Fruit fly (Drosophila melanogaster) whole organism, adult: Measurements from ENCODE around the gene Asator.

Experiments
- CG11617 ChIP-seq: fragments of 200-800 bp; sonication (Bioruptor generic); optimal IDR thresholded peaks from 2 replicates; lab custom pipeline; 2017; ENCODE audit warnings: mild to moderate bottlenecking, missing biosample characterization, missing genetic modification reagents, missing genetic modification characterization
- CG12768 ChIP-seq: fragments of 200-800 bp; sonication (Bioruptor generic); optimal IDR thresholded peaks from 2 replicates; lab custom pipeline; 2017; ENCODE audit warnings: missing biosample characterization, missing genetic modification characterization, mild to moderate bottlenecking, moderate library complexity, missing genetic modification reagents
- CG14711 ChIP-seq: fragments of 200-800 bp; sonication (Bioruptor generic); optimal IDR thresholded peaks from 2 replicates; lab custom pipeline; 2018; ENCODE audit warnings: missing biosample characterization, mild to moderate bottlenecking, missing genetic modification characterization, moderate library complexity
- CG1620 ChIP-seq: fragments of 200-800 bp; sonication (Bioruptor generic); optimal IDR thresholded peaks from 2 replicates; lab custom pipeline; 2016; ENCODE audit warnings: missing biosample characterization, missing genetic modification characterization
- CG33017 ChIP-seq: fragments of 200-800 bp; sonication (Bioruptor generic); optimal IDR thresholded peaks from 2 replicates; lab custom pipeline; 2018; ENCODE audit warnings: missing biosample characterization, mild to moderate bottlenecking, missing genetic modification characterization, moderate library complexity
- CG5204 ChIP-seq: fragments of 200-800 bp; sonication (Bioruptor generic); optimal IDR thresholded peaks from 2 replicates; lab custom pipeline; 2016; ENCODE audit warnings: missing biosample characterization, missing genetic modification characterization
- CG7045 ChIP-seq: fragments of 200-800 bp; sonication (Bioruptor generic); optimal IDR thresholded peaks from 2 replicates; lab custom pipeline; 2017; ENCODE audit warnings: missing biosample characterization, mild to moderate bottlenecking, missing genetic modification characterization
- CG7101 ChIP-seq: fragments of 200-800 bp; sonication (Bioruptor generic); optimal IDR thresholded peaks from 2 replicates; lab custom pipeline; 2018; ENCODE audit warnings: missing biosample characterization, mild to moderate bottlenecking, missing genetic modification characterization, moderate library complexity
- Clk ChIP-seq: fragments of 200-800 bp; sonication (Bioruptor generic); optimal IDR thresholded peaks from 2 replicates; lab custom pipeline; 2017; ENCODE audit warnings: missing biosample characterization, missing genetic modification characterization
- Crg-1 ChIP-seq: fragments of 200-800 bp; sonication (Bioruptor generic); optimal IDR thresholded peaks from 2 replicates; lab custom pipeline; 2016; ENCODE audit warnings: missing biosample characterization, missing genetic modification characterization
- Hr96 ChIP-seq: fragments of 200-800 bp; sonication (Bioruptor generic); optimal IDR thresholded peaks from 2 replicates; lab custom pipeline; 2016; ENCODE audit warnings: missing biosample characterization, missing genetic modification characterization
- Mnt ChIP-seq: fragments of 200-800 bp; sonication (Bioruptor generic); optimal IDR thresholded peaks from 2 replicates; lab custom pipeline; 2016; ENCODE audit warnings: missing biosample characterization, mild to moderate bottlenecking, missing genetic modification characterization
- bab1 ChIP-seq: fragments of 200-800 bp; sonication (Bioruptor generic); optimal IDR thresholded peaks from 3 replicates; lab custom pipeline; 2019; ENCODE audit warnings: missing biosample characterization, mild to moderate bottlenecking, missing genetic modification characterization, moderate library complexity
- cic ChIP-seq: fragments of 200-800 bp; sonication (Bioruptor generic); optimal IDR thresholded peaks from 2 replicates; lab custom pipeline; 2017; ENCODE audit warnings: missing biosample characterization, mild to moderate bottlenecking, missing genetic modification characterization, moderate library complexity
- cnc ChIP-seq, 2 experiments: fragments of >200 bp; optimal IDR thresholded peaks; 2 replicates each; lab custom pipeline; 2017
- kay ChIP-seq: fragments of 200-800 bp; sonication (Bioruptor generic); peaks from one replicate; lab custom pipeline; 2016; ENCODE audit warnings: missing biosample characterization, missing genetic modification characterization, borderline replicate concordance
- ovo ChIP-seq: fragments of 200-800 bp; sonication (Bioruptor generic); optimal IDR thresholded peaks from 2 replicates; lab custom pipeline; 2016; ENCODE audit warnings: missing biosample characterization, missing genetic modification characterization
- pad ChIP-seq: fragments of 200-800 bp; sonication (Bioruptor generic); optimal IDR thresholded peaks from 3 replicates; lab custom pipeline; 2017; ENCODE audit warnings: missing biosample characterization, missing genetic modification characterization, mild to moderate bottlenecking, moderate library complexity, missing genetic modification reagents
- tj ChIP-seq: fragments of 200-800 bp; sonication (Bioruptor generic); optimal IDR thresholded peaks from 3 replicates; lab custom pipeline; 2017; ENCODE audit warnings: missing biosample characterization, mild to moderate bottlenecking, missing genetic modification characterization, moderate library complexity
- toe ChIP-seq: fragments of 200-800 bp; sonication (Bioruptor generic); optimal IDR thresholded peaks from 2 replicates; lab custom pipeline; 2016; ENCODE audit warnings: missing biosample characterization, missing genetic modification characterization

Gene Asator

DNA sequence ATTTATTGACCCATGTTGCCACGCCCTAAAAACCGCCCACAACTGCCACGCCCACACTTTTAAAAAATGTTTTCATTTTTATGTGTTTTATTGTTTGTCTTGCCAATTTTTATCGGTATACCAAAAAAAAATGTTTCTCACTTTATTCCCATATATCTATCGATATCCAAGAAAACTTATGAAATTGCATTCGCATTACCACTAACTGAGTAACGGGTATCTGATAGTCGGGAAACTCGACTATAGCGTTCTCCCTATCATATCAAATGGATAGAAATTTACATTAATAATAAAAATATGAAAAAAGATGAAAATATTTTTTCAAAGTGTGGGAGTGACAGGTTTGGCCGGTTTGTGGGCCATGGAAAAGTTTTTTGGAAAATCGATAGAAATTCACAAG lies 39.8 kb downstream of the Asator start:
- TF ChIP-seq CG1620 (GFP tag; lab: Kevin White, UChicago), result no peak
- peak; percentile 75 for TF ChIP-seq kay (GFP tag; lab: Kevin White, UChicago)

- TF ChIP-seq CG7101 (tag; lab: Kevin White, UChicago), result no peak
- TF ChIP-seq Hr96, result no peak
- TF ChIP-seq kay (GFP tag; lab: Kevin White, UChicago), result peak; percentile 92
- TF ChIP-seq CG33017 (tag; lab: Kevin White, UChicago), result no peak
Observed at dm6 chr4:448126-448525, 40.7 kb downstream of the Asator start.

DNA sequence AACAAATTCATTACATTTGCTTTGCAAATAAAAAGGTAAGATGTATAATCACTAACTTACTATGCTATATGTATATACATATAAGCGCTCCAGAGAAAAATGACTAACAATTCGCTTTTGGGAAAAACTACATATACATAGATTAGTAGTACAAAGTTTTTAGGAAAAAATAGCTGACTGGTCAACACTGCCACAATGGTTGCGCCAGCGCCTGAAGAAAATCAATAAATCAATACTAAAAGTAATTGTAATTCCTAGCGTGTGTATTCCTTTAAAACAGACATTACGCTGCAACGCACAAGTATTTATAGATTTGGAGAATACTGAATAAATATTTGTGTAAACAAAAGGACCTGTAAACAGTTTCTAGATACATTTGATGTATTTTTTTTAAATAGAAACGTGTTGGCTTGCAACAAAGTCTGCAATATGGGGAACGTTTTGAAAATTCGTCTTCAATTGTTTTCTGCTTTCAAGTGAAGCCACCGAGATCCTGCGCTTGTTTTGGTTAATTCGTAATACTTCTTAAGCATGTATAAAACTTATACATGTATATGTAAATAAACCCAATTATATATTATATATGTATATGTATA lies 42.8 kb downstream of the Asator start:
- TF ChIP-seq CG7101 (tag; lab: Kevin White, UChicago), result no peak
- no peak for TF ChIP-seq cic (GFP tag; lab: Kevin White, UChicago)
- TF ChIP-seq CG33017 (tag; lab: Kevin White, UChicago), result peak; percentile 26
- peak; percentile 44 for TF ChIP-seq CG12768 (GFP tag; lab: Kevin White, UChicago)
- no peak for TF ChIP-seq pad (GFP tag; lab: Kevin White, UChicago)
- no peak for TF ChIP-seq Clk
- no peak for TF ChIP-seq Hr96
- TF ChIP-seq ovo (GFP tag; lab: Kevin White, UChicago), result no peak
- peak; percentile 1 for TF ChIP-seq CG14711 (tag; lab: Kevin White, UChicago)
- peak; percentile 24 for TF ChIP-seq CG7045 (GFP tag; lab: Kevin White, UChicago)
- TF ChIP-seq bab1 (GFP tag; lab: Kevin White, UChicago), result peak; percentile 32
- TF ChIP-seq CG5204 (GFP tag; lab: Kevin White, UChicago), result peak; percentile 49
- no peak for TF ChIP-seq toe (GFP tag; lab: Kevin White, UChicago)
- TF ChIP-seq tj, result peak; percentile 36
- TF ChIP-seq CG1620 (GFP tag; lab: Kevin White, UChicago), result no peak
- TF ChIP-seq Mnt (GFP tag; lab: Kevin White, UChicago), result peak; percentile 26
- TF ChIP-seq cnc (optimal IDR thresholded peaks at IDR 0.05; lab: Kevin White, UChicago), result no peak
- TF ChIP-seq Crg-1 (GFP tag; lab: Kevin White, UChicago), result peak; percentile 11
- TF ChIP-seq CG11617, result no peak
- TF ChIP-seq kay (GFP tag; lab: Kevin White, UChicago), result peak; percentile 95

dm6 chr4:445113-445718 lies 43.6 kb downstream of the Asator start, which contains the start of gene CaMKI:
Gene CaMKI (plus strand): TSS chr4:445504.
- peak; percentile 57 for TF ChIP-seq kay (GFP tag; lab: Kevin White, UChicago)
- no peak for TF ChIP-seq Clk

DNA sequence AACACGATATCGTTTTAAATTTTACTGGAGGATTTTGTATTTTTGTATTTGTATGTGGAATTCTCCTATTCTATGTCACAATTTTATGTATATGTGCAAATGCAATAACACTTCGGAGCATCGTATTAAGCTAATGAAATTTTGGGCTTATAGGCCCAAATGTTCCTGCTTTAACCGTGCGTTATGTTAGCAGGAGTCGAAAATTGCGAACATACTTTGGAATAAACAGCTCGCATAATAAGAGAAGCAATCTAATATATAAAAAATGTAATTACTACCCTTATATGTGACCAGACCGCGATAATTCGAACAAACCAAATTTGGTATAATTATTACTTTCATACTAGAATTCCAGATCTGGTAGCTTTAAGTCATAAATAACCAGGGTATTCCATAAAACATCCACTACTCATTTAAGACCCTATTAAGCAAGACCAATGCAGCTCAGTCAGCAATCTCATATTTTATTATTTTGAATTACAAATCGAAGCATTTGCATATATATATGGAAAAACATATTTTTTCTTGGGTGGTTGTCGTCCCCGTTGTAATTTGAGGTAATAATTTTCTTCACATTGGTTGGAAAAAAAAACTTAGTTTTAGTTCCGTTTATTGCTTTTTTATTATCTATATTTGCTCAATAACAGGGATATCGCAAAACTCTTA lies 45.1 kb downstream of the Asator start, which contains the start of gene lgs:
Gene lgs, minus strand, starts transcription at position 320 of the 666 bp plus-strand sequence.
- peak; percentile 23 for TF ChIP-seq CG1620 (GFP tag; lab: Kevin White, UChicago)
- TF ChIP-seq ovo (GFP tag; lab: Kevin White, UChicago), result no peak
- TF ChIP-seq CG7101 (tag; lab: Kevin White, UChicago), result peak; percentile 20
- TF ChIP-seq Clk, result no peak
- no peak for TF ChIP-seq Crg-1 (GFP tag; lab: Kevin White, UChicago)
- TF ChIP-seq tj, result peak; percentile 44
- TF ChIP-seq CG5204 (GFP tag; lab: Kevin White, UChicago), result no peak
- TF ChIP-seq kay (GFP tag; lab: Kevin White, UChicago), result no peak
- TF ChIP-seq CG11617, result no peak
- no peak for TF ChIP-seq CG7045 (GFP tag; lab: Kevin White, UChicago)
- peak; percentile 36 for TF ChIP-seq bab1 (GFP tag; lab: Kevin White, UChicago)

dm6 chr4:434355-434754 lies 54.4 kb downstream of the Asator start:
- TF ChIP-seq CG7045 (GFP tag; lab: Kevin White, UChicago) (no peak), bab1 (GFP tag; lab: Kevin White, UChicago) (peak; percentile 3)

dm6 chr4:429500-429899 lies 59.3 kb downstream of the Asator start:
- TF ChIP-seq CG7045 (GFP tag; lab: Kevin White, UChicago) (no peak), pad (GFP tag; lab: Kevin White, UChicago) (no peak), CG33017 (tag; lab: Kevin White, UChicago) (no peak), bab1 (GFP tag; lab: Kevin White, UChicago) (no peak), CG11617 (no peak), Mnt (GFP tag; lab: Kevin White, UChicago) (no peak), Crg-1 (GFP tag; lab: Kevin White, UChicago) (no peak), ovo (GFP tag; lab: Kevin White, UChicago) (no peak), CG5204 (GFP tag; lab: Kevin White, UChicago) (no peak), tj (no peak), Clk (no peak), Hr96 (no peak), CG12768 (GFP tag; lab: Kevin White, UChicago) (no peak), cnc (optimal IDR thresholded peaks at IDR 0.05; lab: Kevin White, UChicago) (no peak), CG14711 (tag; lab: Kevin White, UChicago) (no peak), cic (GFP tag; lab: Kevin White, UChicago) (no peak), kay (GFP tag; lab: Kevin White, UChicago) (no peak), CG7101 (tag; lab: Kevin White, UChicago) (no peak), toe (GFP tag; lab: Kevin White, UChicago) (no peak)
